Fruit fly (Drosophila melanogaster) whole organism, adult: ENCODE results near the gene upd1.

Experiments
- CG11617 ChIP-seq: fragments of 200-800 bp; sonication (Bioruptor generic); optimal IDR thresholded peaks from 2 replicates; lab custom pipeline; 2017; ENCODE audit warnings: mild to moderate bottlenecking, missing biosample characterization, missing genetic modification reagents, missing genetic modification characterization
- CG12768 ChIP-seq: fragments of 200-800 bp; sonication (Bioruptor generic); optimal IDR thresholded peaks from 2 replicates; lab custom pipeline; 2017; ENCODE audit warnings: missing biosample characterization, missing genetic modification characterization, mild to moderate bottlenecking, moderate library complexity, missing genetic modification reagents
- CG14711 ChIP-seq: fragments of 200-800 bp; sonication (Bioruptor generic); optimal IDR thresholded peaks from 2 replicates; lab custom pipeline; 2018; ENCODE audit warnings: missing biosample characterization, mild to moderate bottlenecking, missing genetic modification characterization, moderate library complexity
- CG1620 ChIP-seq: fragments of 200-800 bp; sonication (Bioruptor generic); optimal IDR thresholded peaks from 2 replicates; lab custom pipeline; 2016; ENCODE audit warnings: missing biosample characterization, missing genetic modification characterization
- CG33017 ChIP-seq: fragments of 200-800 bp; sonication (Bioruptor generic); optimal IDR thresholded peaks from 2 replicates; lab custom pipeline; 2018; ENCODE audit warnings: missing biosample characterization, mild to moderate bottlenecking, missing genetic modification characterization, moderate library complexity
- CG5204 ChIP-seq: fragments of 200-800 bp; sonication (Bioruptor generic); optimal IDR thresholded peaks from 2 replicates; lab custom pipeline; 2016; ENCODE audit warnings: missing biosample characterization, missing genetic modification characterization
- CG7045 ChIP-seq: fragments of 200-800 bp; sonication (Bioruptor generic); optimal IDR thresholded peaks from 2 replicates; lab custom pipeline; 2017; ENCODE audit warnings: missing biosample characterization, mild to moderate bottlenecking, missing genetic modification characterization
- CG7101 ChIP-seq: fragments of 200-800 bp; sonication (Bioruptor generic); optimal IDR thresholded peaks from 2 replicates; lab custom pipeline; 2018; ENCODE audit warnings: missing biosample characterization, mild to moderate bottlenecking, missing genetic modification characterization, moderate library complexity
- Clk ChIP-seq: fragments of 200-800 bp; sonication (Bioruptor generic); optimal IDR thresholded peaks from 2 replicates; lab custom pipeline; 2017; ENCODE audit warnings: missing biosample characterization, missing genetic modification characterization
- Crg-1 ChIP-seq: fragments of 200-800 bp; sonication (Bioruptor generic); optimal IDR thresholded peaks from 2 replicates; lab custom pipeline; 2016; ENCODE audit warnings: missing biosample characterization, missing genetic modification characterization
- Hr96 ChIP-seq: fragments of 200-800 bp; sonication (Bioruptor generic); optimal IDR thresholded peaks from 2 replicates; lab custom pipeline; 2016; ENCODE audit warnings: missing biosample characterization, missing genetic modification characterization
- Mnt ChIP-seq: fragments of 200-800 bp; sonication (Bioruptor generic); optimal IDR thresholded peaks from 2 replicates; lab custom pipeline; 2016; ENCODE audit warnings: missing biosample characterization, mild to moderate bottlenecking, missing genetic modification characterization
- bab1 ChIP-seq: fragments of 200-800 bp; sonication (Bioruptor generic); optimal IDR thresholded peaks from 3 replicates; lab custom pipeline; 2019; ENCODE audit warnings: missing biosample characterization, mild to moderate bottlenecking, missing genetic modification characterization, moderate library complexity
- cic ChIP-seq: fragments of 200-800 bp; sonication (Bioruptor generic); optimal IDR thresholded peaks from 2 replicates; lab custom pipeline; 2017; ENCODE audit warnings: missing biosample characterization, mild to moderate bottlenecking, missing genetic modification characterization, moderate library complexity
- cnc ChIP-seq, 2 experiments: fragments of >200 bp; optimal IDR thresholded peaks; 2 replicates each; lab custom pipeline; 2017
- kay ChIP-seq: fragments of 200-800 bp; sonication (Bioruptor generic); peaks from one replicate; lab custom pipeline; 2016; ENCODE audit warnings: missing biosample characterization, missing genetic modification characterization, borderline replicate concordance
- ovo ChIP-seq: fragments of 200-800 bp; sonication (Bioruptor generic); optimal IDR thresholded peaks from 2 replicates; lab custom pipeline; 2016; ENCODE audit warnings: missing biosample characterization, missing genetic modification characterization
- pad ChIP-seq: fragments of 200-800 bp; sonication (Bioruptor generic); optimal IDR thresholded peaks from 3 replicates; lab custom pipeline; 2017; ENCODE audit warnings: missing biosample characterization, missing genetic modification characterization, mild to moderate bottlenecking, moderate library complexity, missing genetic modification reagents
- tj ChIP-seq: fragments of 200-800 bp; sonication (Bioruptor generic); optimal IDR thresholded peaks from 3 replicates; lab custom pipeline; 2017; ENCODE audit warnings: missing biosample characterization, mild to moderate bottlenecking, missing genetic modification characterization, moderate library complexity
- toe ChIP-seq: fragments of 200-800 bp; sonication (Bioruptor generic); optimal IDR thresholded peaks from 2 replicates; lab custom pipeline; 2016; ENCODE audit warnings: missing biosample characterization, missing genetic modification characterization

Gene upd1

DNA sequence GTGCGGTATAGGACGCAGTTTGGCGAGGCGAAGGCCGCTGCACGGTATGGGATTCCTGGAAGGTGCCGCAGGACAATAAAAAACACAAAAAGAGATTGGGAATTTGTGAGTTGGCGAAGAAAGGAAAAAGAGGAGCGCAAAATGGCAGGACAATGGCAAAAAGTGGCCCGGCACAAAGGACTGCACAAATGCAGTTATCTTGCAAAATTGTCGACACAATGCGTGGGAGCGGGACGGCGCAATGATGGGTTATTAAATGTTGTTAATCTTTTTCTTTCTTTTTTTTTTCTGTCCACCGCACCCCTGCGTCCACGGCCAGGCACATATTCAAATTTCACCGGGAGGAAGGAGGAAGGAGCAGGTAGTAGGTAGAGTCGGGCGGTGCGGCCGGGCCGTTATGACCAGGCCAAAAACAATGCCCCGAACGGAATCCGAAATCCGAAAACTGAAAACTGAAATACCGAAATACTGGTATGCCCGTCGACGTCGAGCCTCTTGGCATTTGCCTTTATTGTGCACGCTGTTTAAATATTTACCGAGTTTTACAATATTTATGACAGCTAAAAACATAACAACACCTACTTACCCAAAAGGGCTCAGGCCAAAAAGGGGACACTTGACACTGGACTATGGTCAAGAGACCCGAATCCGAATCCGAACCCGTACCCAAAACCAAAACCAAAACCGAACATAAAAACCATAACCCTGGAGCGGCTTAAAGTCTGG lies 5.3 kb downstream of the upd1 start:
- TF ChIP-seq pad (GFP tag; lab: Kevin White, UChicago) (no peak), ovo (GFP tag; lab: Kevin White, UChicago) (no peak)

DNA sequence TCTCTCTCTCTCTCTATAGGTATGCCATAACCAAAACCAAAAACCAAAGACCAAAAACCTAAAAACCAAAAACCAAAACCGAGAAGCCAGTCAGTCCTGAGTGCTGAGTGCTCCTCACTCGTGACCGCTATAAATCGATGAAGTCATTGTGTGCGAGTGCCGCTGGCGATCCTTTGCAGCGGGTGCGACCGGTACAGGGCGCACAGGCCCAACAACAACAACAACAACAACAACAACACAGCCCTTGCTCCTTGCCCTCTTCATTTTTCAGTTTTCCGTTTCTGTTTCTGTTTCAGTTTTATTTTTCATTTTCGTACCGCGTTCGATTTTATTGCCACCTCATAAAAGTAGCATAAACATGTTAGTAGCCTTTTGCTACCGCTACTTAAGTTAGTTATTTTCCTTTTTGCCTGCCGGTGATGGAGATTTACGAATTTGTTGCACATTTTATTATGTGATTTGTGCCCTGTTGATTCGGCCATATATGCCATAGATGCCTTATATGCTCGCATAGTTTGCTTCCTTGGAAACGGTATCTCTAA lies 8.2 kb downstream of the upd1 start:
- TF ChIP-seq bab1 (GFP tag; lab: Kevin White, UChicago) (no peak), CG12768 (GFP tag; lab: Kevin White, UChicago) (no peak), kay (no peak)

DNA sequence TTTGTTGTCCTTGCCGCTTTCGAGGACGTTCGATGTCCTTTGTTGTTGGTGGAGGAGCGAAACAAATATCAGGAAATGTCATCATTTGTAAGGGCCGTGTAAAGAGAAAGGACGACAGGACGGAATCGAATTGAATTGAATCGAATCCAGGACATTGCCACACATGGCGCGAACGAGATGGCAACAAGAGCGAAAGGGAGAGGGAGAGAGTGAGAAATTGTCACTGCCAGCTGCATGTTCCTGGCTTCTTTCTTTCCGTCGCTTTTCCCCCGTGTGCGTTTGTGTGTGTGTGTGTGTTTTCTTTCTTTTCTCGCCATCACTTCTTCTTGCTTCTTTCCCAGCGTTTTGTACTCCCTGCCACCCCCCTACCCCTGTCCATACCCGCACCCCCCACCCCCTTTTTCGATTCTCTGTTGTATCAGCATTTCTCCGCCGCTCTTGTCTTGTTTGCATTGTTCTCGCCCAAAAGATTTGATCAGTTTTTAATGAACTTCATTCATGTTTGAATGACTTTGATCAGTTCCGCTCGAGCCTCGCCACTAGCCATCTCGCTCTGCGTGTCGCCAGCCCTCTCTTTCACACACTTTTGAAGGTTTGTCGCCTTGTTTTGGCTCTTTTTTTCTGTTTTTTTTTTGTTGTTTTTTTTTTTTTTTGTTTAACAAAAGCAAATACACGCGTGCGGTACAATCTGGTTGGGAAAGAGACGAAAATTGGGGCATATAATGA lies 11.0 kb downstream of the upd1 start:
- no peak for TF ChIP-seq Mnt
- no peak for TF ChIP-seq toe (GFP tag; lab: Kevin White, UChicago)
- TF ChIP-seq Clk (GFP tag; lab: Kevin White, UChicago) = no peak
- no peak for TF ChIP-seq CG7045 (GFP tag; lab: Kevin White, UChicago)
- TF ChIP-seq pad (GFP tag; lab: Kevin White, UChicago) = no peak
- TF ChIP-seq tj = no peak
- no peak for TF ChIP-seq cic (GFP tag; lab: Kevin White, UChicago)
- no peak for TF ChIP-seq CG14711 (tag; lab: Kevin White, UChicago)
- no peak for TF ChIP-seq CG33017 (tag; lab: Kevin White, UChicago)
- TF ChIP-seq CG1620 = no peak
- no peak for TF ChIP-seq Hr96
- TF ChIP-seq kay = no peak
- no peak for TF ChIP-seq CG5204 (GFP tag; lab: Kevin White, UChicago)
- TF ChIP-seq CG12768 (GFP tag; lab: Kevin White, UChicago) = no peak
- TF ChIP-seq CG11617 (GFP tag; lab: Kevin White, UChicago) = no peak
- no peak for TF ChIP-seq Crg-1 (GFP tag; lab: Kevin White, UChicago)

DNA sequence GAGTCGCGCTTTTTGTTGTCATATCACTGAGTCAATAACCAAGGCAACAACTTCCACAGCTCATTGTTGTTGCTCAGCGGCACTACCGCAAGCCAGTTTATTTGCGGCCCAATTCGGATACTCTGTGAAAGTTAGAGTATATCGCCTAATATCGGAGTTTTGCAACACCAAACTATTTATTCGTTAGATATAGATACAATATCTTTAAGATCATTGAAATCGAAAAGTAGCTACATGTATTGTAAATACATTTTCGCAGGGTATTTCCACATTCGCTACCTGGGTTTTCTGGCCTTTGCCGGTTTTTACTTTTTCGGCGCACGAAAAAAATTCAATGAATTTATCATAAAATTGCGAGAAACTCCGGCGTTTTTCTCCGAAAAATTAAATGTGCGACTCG lies 15.1 kb downstream of the upd1 start:
- TF ChIP-seq Hr96 (no peak), toe (GFP tag; lab: Kevin White, UChicago) (no peak), CG33017 (tag; lab: Kevin White, UChicago) (no peak), CG12768 (GFP tag; lab: Kevin White, UChicago) (no peak), CG7101 (tag; lab: Kevin White, UChicago) (no peak), ovo (GFP tag; lab: Kevin White, UChicago) (no peak), CG5204 (GFP tag; lab: Kevin White, UChicago) (no peak), tj (no peak), Mnt (no peak), CG7045 (GFP tag; lab: Kevin White, UChicago) (no peak), cic (GFP tag; lab: Kevin White, UChicago) (no peak), kay (no peak), pad (GFP tag; lab: Kevin White, UChicago) (no peak), Clk (GFP tag; lab: Kevin White, UChicago) (no peak), Crg-1 (GFP tag; lab: Kevin White, UChicago) (no peak), bab1 (GFP tag; lab: Kevin White, UChicago) (no peak), CG11617 (GFP tag; lab: Kevin White, UChicago) (no peak)

DNA sequence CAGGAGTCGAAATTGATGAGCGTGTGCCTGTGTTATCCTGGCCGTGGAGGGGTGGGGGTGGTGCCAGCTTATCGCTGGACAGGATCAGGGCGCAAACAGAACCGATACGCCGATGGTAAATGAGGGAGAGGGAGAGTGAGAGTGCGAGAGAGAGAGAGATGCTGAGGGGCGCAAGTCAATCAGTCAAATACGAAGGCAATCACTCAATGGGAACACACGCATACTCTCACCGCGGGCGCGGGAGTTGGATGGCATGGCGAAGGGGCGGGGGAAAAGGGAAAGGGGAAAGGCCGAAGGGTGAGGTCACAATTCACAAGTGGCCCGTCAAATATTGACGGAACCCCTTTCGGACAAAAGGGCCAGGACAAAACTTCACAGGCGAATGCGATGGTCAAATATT lies 20.4 kb downstream of the upd1 start:
- TF ChIP-seq Crg-1 (GFP tag; lab: Kevin White, UChicago) = no peak
- no peak for TF ChIP-seq CG7101 (tag; lab: Kevin White, UChicago)
- no peak for TF ChIP-seq cnc (optimal IDR thresholded peaks at IDR 0.05; lab: Kevin White, UChicago)
- no peak for TF ChIP-seq Mnt
- no peak for TF ChIP-seq CG33017 (tag; lab: Kevin White, UChicago)

DNA sequence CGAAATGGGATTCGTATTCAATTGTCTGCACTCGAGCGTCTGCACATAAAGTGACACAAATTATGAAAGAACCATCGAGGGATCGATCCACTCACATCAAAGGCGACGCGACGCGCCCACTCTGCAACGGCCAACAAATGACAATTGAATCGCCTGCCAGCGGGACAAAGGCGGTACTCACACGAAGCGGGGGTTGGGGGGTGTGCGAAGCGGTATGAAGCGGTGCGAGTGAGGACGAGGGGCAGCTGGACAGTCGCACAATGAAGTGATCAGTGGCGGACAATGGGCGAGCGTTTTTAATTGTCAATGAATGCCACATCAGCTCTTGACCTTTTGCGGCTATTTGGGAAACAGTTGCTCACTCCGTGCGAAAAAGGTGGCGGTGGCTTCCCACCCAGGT lies 21.5 kb downstream of the upd1 start:
- TF ChIP-seq CG14711 (tag; lab: Kevin White, UChicago) = no peak
- TF ChIP-seq CG12768 (GFP tag; lab: Kevin White, UChicago) = no peak
- no peak for TF ChIP-seq CG7045 (GFP tag; lab: Kevin White, UChicago)
- TF ChIP-seq CG11617 (GFP tag; lab: Kevin White, UChicago) = no peak
- TF ChIP-seq CG7101 (tag; lab: Kevin White, UChicago) = no peak
- TF ChIP-seq cnc (optimal IDR thresholded peaks at IDR 0.05; lab: Kevin White, UChicago) = no peak
- TF ChIP-seq bab1 (GFP tag; lab: Kevin White, UChicago) = no peak
- no peak for TF ChIP-seq Crg-1 (GFP tag; lab: Kevin White, UChicago)
- TF ChIP-seq tj = no peak

DNA sequence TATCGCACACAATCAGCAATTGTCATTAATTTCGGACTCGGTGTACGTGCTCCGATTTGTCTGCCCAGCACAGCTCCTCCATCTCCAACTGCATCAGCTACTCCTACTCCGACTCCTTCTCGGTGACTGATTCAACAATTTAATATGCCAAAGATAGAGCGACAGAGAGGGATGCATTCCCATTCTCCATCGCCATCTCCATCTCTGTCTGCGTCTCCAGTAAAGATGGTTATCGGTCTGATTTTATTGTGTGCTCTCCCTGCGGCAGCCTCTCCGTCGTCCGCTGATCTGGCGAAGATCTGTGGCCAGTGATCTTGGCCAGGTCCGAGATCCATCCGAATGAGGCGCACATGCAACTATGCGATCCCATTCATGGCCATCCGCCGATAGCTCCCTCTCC lies 23.9 kb downstream of the upd1 start:
- no peak for TF ChIP-seq CG33017 (tag; lab: Kevin White, UChicago)
- TF ChIP-seq CG1620 = no peak
- TF ChIP-seq cnc (optimal IDR thresholded peaks at IDR 0.05; lab: Kevin White, UChicago) = no peak
- TF ChIP-seq ovo (GFP tag; lab: Kevin White, UChicago) = no peak
- TF ChIP-seq pad (GFP tag; lab: Kevin White, UChicago) = no peak
- no peak for TF ChIP-seq CG11617 (GFP tag; lab: Kevin White, UChicago)
- TF ChIP-seq Clk (GFP tag; lab: Kevin White, UChicago) = no peak
- TF ChIP-seq toe (GFP tag; lab: Kevin White, UChicago) = no peak
- no peak for TF ChIP-seq tj
